In the genomic region with DNA sequence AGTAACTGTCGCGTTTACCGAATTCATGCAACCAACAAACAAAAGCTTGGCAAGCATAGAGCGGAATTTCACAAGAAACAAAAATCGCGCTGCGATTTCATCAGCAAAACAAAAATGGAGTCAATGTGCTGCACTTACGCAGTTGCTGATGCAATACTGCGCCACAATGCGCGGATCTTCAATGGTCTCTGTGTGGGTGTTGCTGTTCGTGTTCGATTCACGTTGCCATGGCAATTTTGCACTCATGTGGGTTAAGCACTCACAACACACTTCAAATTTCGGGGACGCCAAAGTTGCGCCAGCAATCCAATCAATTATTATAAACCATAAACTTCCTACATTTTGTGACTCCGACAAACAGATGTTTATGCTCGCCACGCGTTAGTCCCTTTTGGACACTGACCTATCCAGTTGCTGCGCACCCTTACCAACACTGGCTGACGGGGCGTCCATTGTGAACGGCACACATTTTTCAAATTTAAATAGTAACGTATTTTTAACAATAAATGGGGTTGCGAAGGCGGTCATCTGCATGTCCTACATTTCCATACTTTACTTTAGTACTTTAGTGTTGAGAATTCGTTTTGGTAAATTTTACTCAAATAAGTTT, we compare ENCODE assay signal across 5 fruit fly cellular contexts.
TF ChIP-seq lines count a peak whose summit lies in the region.

A gene (minus strand): TSS at position 374 of the 610 bp plus-strand sequence.

TF ChIP-seq in whole organism, adult, 20 proteins besides CTCF, POLR2A, EP300 and RAD21 (continued from another document):
- TF ChIP-seq Mnt (GFP tag; optimal IDR thresholded peaks at IDR 0.05; lab: Kevin White, UChicago) (peak; percentile 31), bab1 (GFP tag; optimal IDR thresholded peaks at IDR 0.05; lab: Kevin White, UChicago) (peak; percentile 64), Clk (GFP tag; optimal IDR thresholded peaks at IDR 0.05; lab: Kevin White, UChicago) (no peak), kay (GFP tag; lab: Kevin White, UChicago; ENCODE audit: borderline replicate concordance) (no peak)

TF ChIP-seq in whole organism, embryonic, 481 proteins besides CTCF, POLR2A, EP300 and RAD21 (continued from another document and continues in another):
- TF ChIP-seq dm (GFP tag; optimal IDR thresholded peaks at IDR 0.05; lab: Kevin White, UChicago) (peak; percentile 75), CG1603 (tag; optimal IDR thresholded peaks at IDR 0.05; lab: Kevin White, UChicago) (peak; percentile 90), CG9609 (GFP tag; optimal IDR thresholded peaks at IDR 0.05; lab: Kevin White, UChicago) (peak; percentile 57), CG1529 (GFP tag; optimal IDR thresholded peaks at IDR 0.05; lab: Kevin White, UChicago) (no peak), H2.0 (GFP tag; IDR thresholded peaks at IDR 0.05; lab: Robert Waterston, UW) (no peak; the same call in 1 of the 2 replicates), gcm (GFP tag; optimal IDR thresholded peaks at IDR 0.05; lab: Kevin White, UChicago) (no peak), Dp (GFP tag; optimal IDR thresholded peaks at IDR 0.05; lab: Kevin White, UChicago) (peak; percentile 82), Dfd (GFP tag; optimal IDR thresholded peaks at IDR 0.05; lab: Kevin White, UChicago) (no peak), Myb (GFP tag; optimal IDR thresholded peaks at IDR 0.05; lab: Kevin White, UChicago) (peak; percentile 100), Eip74EF (GFP tag; optimal IDR thresholded peaks at IDR 0.05; lab: Kevin White, UChicago) (no peak), B-H2 (GFP tag; optimal IDR thresholded peaks at IDR 0.05; lab: Kevin White, UChicago) (peak; percentile 70), CG9437 (GFP tag; optimal IDR thresholded peaks at IDR 0.05; lab: Kevin White, UChicago) (no peak), CG5953 (GFP tag; IDR thresholded peaks at IDR 0.05; lab: Robert Waterston, UW) (no peak), p53 (GFP tag; optimal IDR thresholded peaks at IDR 0.05; lab: Kevin White, UChicago) (peak; percentile 67), rib (GFP tag; IDR thresholded peaks at IDR 0.05; lab: Robert Waterston, UW) (peak; percentile 52), HmgZ (tag; optimal IDR thresholded peaks at IDR 0.05; lab: Kevin White, UChicago) (peak; percentile 75), Hand (GFP tag; optimal IDR thresholded peaks at IDR 0.05; lab: Kevin White, UChicago) (no peak), sima (GFP tag; optimal IDR thresholded peaks at IDR 0.05; lab: Kevin White, UChicago) (no peak), CG8765 (GFP tag; IDR thresholded peaks at IDR 0.05; lab: Robert Waterston, UW) (no peak), CG32532 (GFP tag; IDR thresholded peaks at IDR 0.05; lab: Robert Waterston, UW) (peak; percentile 52; the same call in 1 of the 2 replicates), sens (GFP tag; lab: Kevin White, UChicago) (peak; percentile 82), Mes4 (GFP tag; optimal IDR thresholded peaks at IDR 0.05; lab: Kevin White, UChicago) (no peak), otp (GFP tag; IDR thresholded peaks at IDR 0.05; lab: Robert Waterston, UW) (no peak), TFAM (GFP tag; optimal IDR thresholded peaks at IDR 0.05; lab: Kevin White, UChicago) (no peak), CG6654 (GFP tag; optimal IDR thresholded peaks at IDR 0.05; lab: Kevin White, UChicago) (no peak), yki (optimal IDR thresholded peaks at IDR 0.05; lab: Kevin White, UChicago) (no peak), CoRest (tag; optimal IDR thresholded peaks at IDR 0.05; lab: Kevin White, UChicago) (peak; percentile 66), CG1602 (GFP tag; optimal IDR thresholded peaks at IDR 0.05; lab: Kevin White, UChicago) (peak; percentile 27), hth (optimal IDR thresholded peaks at IDR 0.05; lab: Kevin White, UChicago) (no peak), CG7556 (GFP tag; optimal IDR thresholded peaks at IDR 0.05; lab: Kevin White, UChicago) (no peak), chif (GFP tag; optimal IDR thresholded peaks at IDR 0.05; lab: Kevin White, UChicago) (peak; percentile 45 to 51)

TF ChIP-seq in whole organism, prepupa, 60 proteins besides CTCF, POLR2A, EP300 and RAD21 (continued from another document and continues in another):
- TF ChIP-seq CG11762 (GFP tag; optimal IDR thresholded peaks at IDR 0.05; lab: Kevin White, UChicago; ENCODE audit: insufficient read depth), result no peak
- TF ChIP-seq CG10669 (GFP tag; optimal IDR thresholded peaks at IDR 0.05; lab: Kevin White, UChicago), result no peak
- peak; percentile 34; the same call in 1 of the 2 replicates for TF ChIP-seq CG15336 (GFP tag; IDR thresholded peaks at IDR 0.05; lab: Robert Waterston, UW)
- no peak for TF ChIP-seq CG6854 (GFP tag; optimal IDR thresholded peaks at IDR 0.05; lab: Kevin White, UChicago)
- no peak for TF ChIP-seq Gug (GFP tag; IDR thresholded peaks at IDR 0.05; lab: Robert Waterston, UW)
- no peak for TF ChIP-seq CG8632 (GFP tag; optimal IDR thresholded peaks at IDR 0.05; lab: Kevin White, UChicago)
- no peak for TF ChIP-seq Blimp-1 (GFP tag; optimal IDR thresholded peaks at IDR 0.05; lab: Kevin White, UChicago)
- TF ChIP-seq Smox (GFP tag; optimal IDR thresholded peaks at IDR 0.05; lab: Kevin White, UChicago), result peak; percentile 27
- TF ChIP-seq CG11902 (GFP tag; optimal IDR thresholded peaks at IDR 0.05; lab: Kevin White, UChicago), result no peak
- TF ChIP-seq CG6163 (GFP tag; IDR thresholded peaks at IDR 0.05; lab: Robert Waterston, UW), result peak; percentile 50; the same call in 1 of the 3 replicates
- TF ChIP-seq CG10631 (GFP tag; optimal IDR thresholded peaks at IDR 0.05; lab: Kevin White, UChicago), result peak; percentile 23
- no peak for TF ChIP-seq CG6792 (GFP tag; optimal IDR thresholded peaks at IDR 0.05; lab: Kevin White, UChicago)
- TF ChIP-seq Eip78C (GFP tag; lab: Kevin White, UChicago), result peak; percentile 58
- no peak for TF ChIP-seq Eip75B (GFP tag; optimal IDR thresholded peaks at IDR 0.05; lab: Kevin White, UChicago)
- TF ChIP-seq dsx (GFP tag; optimal IDR thresholded peaks at IDR 0.05; lab: Kevin White, UChicago; ENCODE audit: poor library complexity, severe bottlenecking), result peak; percentile 34
- TF ChIP-seq OdsH (GFP tag; optimal IDR thresholded peaks at IDR 0.05; lab: Kevin White, UChicago), result peak; percentile 25
- TF ChIP-seq Sox102F (GFP tag; optimal IDR thresholded peaks at IDR 0.05; lab: Kevin White, UChicago), result no peak
- no peak for TF ChIP-seq Eip93F (GFP tag; optimal IDR thresholded peaks at IDR 0.05; lab: Kevin White, UChicago)
- TF ChIP-seq CG7368 (GFP tag; optimal IDR thresholded peaks at IDR 0.05; lab: Kevin White, UChicago), result no peak
- peak; percentile 44 for TF ChIP-seq Met (GFP tag; optimal IDR thresholded peaks at IDR 0.05; lab: Kevin White, UChicago)
- no peak for TF ChIP-seq CG11294 (GFP tag; IDR thresholded peaks at IDR 0.05; lab: Robert Waterston, UW)
- TF ChIP-seq vri (GFP tag; optimal IDR thresholded peaks at IDR 0.05; lab: Kevin White, UChicago), result peak; percentile 94
- TF ChIP-seq CG8119 (GFP tag; IDR thresholded peaks at IDR 0.05; lab: Robert Waterston, UW), result no peak
- TF ChIP-seq Lpt (GFP tag; optimal IDR thresholded peaks at IDR 0.05; lab: Kevin White, UChicago), result no peak
- no peak for TF ChIP-seq CG4318 (GFP tag; optimal IDR thresholded peaks at IDR 0.05; lab: Kevin White, UChicago)
- peak; percentile 11 for TF ChIP-seq pdm3 (GFP tag; optimal IDR thresholded peaks at IDR 0.05; lab: Kevin White, UChicago)
- peak; percentile 77 for TF ChIP-seq Sox14 (GFP tag; optimal IDR thresholded peaks at IDR 0.05; lab: Kevin White, UChicago)
- TF ChIP-seq CG34406 (GFP tag; optimal IDR thresholded peaks at IDR 0.05; lab: Kevin White, UChicago), result peak; percentile 23
- peak; percentile 54 for TF ChIP-seq cyc (GFP tag; optimal IDR thresholded peaks at IDR 0.05; lab: Kevin White, UChicago)
- no peak for TF ChIP-seq salr (GFP tag; optimal IDR thresholded peaks at IDR 0.05; lab: Kevin White, UChicago)
- no peak for TF ChIP-seq Hr38 (GFP tag; optimal IDR thresholded peaks at IDR 0.05; lab: Kevin White, UChicago)

TF ChIP-seq in whole organism, pupa, 21 proteins besides CTCF, POLR2A, EP300 and RAD21 (continued from another document):
- no peak for TF ChIP-seq CG13204 (GFP tag; optimal IDR thresholded peaks at IDR 0.05; lab: Kevin White, UChicago)
- TF ChIP-seq EcR (GFP tag; optimal IDR thresholded peaks at IDR 0.05; lab: Kevin White, UChicago), result peak; percentile 89
TF ChIP-seq in whole organism, pupa: peak in this region for 5.

TF ChIP-seq in whole organism, wandering third instar larva, 38 proteins besides CTCF, POLR2A, EP300 and RAD21 (continued from another document):
- TF ChIP-seq Dfd (GFP tag; optimal IDR thresholded peaks at IDR 0.05; lab: Kevin White, UChicago) (no peak), dmrt93B (GFP tag; optimal IDR thresholded peaks at IDR 0.05; lab: Kevin White, UChicago) (peak; percentile 8)
